Worm (Caenorhabditis elegans) whole organism, L3 larva: ENCODE results near the gene C44C1.6.

Experiments
- ama-1 ChIP-seq: fragments of 150-350 bp; optimal IDR thresholded peaks from 2 replicates; lab custom pipeline; 2018
- nhr-237 ChIP-seq: fragments of 150-350 bp; optimal IDR thresholded peaks from 2 replicates; lab custom pipeline; 2014; ENCODE audit warnings: missing biosample characterization, missing genetic modification characterization
- skn-1 ChIP-seq: fragments of 150-350 bp; optimal IDR thresholded peaks from 2 replicates; lab custom pipeline; 2014; ENCODE audit warnings: missing biosample characterization, missing genetic modification characterization

- TF ChIP-seq ama-1 (lab: Kevin White, UChicago) (no peak), nhr-237 (tag; lab: Kevin White, UChicago) (no peak), skn-1 (peak; percentile 78)
Measured at ce11 chrX:949466-949865, 20.6 kb downstream of the C44C1.6 start.
